Fruit fly (Drosophila melanogaster) whole organism, embryonic: ENCODE measurements around the gene Rbbp5.

Experiments used
- Adf1 ChIP-seq: fragments of 200-800 bp; sonication (Bioruptor generic); IDR thresholded peaks from 2 replicates; pipeline ENCODE4 v1.3.6; 2022; ENCODE audit warnings: missing biosample characterization, missing genetic modification characterization
- Atf6 ChIP-seq: fragments of 200-800 bp; sonication (Bioruptor generic); IDR thresholded peaks from 2 replicates; pipeline ENCODE4 v1.3.6; 2022; ENCODE audit warnings: missing biosample characterization, missing genetic modification characterization
- Bgb ChIP-seq: fragments of 200-800 bp; sonication (Bioruptor generic); IDR thresholded peaks from 2 replicates; pipeline ENCODE4 v1.3.6; 2022; ENCODE audit warnings: missing biosample characterization, missing genetic modification characterization; ENCODE audit not compliant: partially characterized antibody
- CG11695 ChIP-seq: fragments of 200-800 bp; sonication (Bioruptor generic); IDR thresholded peaks from 3 replicates; pipeline ENCODE4 v1.3.6; 2022; ENCODE audit warnings: missing biosample characterization, missing genetic modification characterization
- CG12769 ChIP-seq: fragments of 200-800 bp; sonication (Bioruptor generic); optimal IDR thresholded peaks from 2 replicates; lab custom pipeline; 2019; ENCODE audit warnings: missing biosample characterization, mild to moderate bottlenecking, missing genetic modification characterization, moderate library complexity
- CG13287 ChIP-seq: fragments of 200-800 bp; sonication (Bioruptor generic); IDR thresholded peaks from 2 replicates; pipeline ENCODE4 v1.3.6; 2022; ENCODE audit warnings: missing biosample characterization, missing genetic modification characterization; ENCODE audit not compliant: partially characterized antibody
- CG13894 ChIP-seq: fragments of 200-800 bp; sonication (Bioruptor generic); optimal IDR thresholded peaks from 3 replicates; lab custom pipeline; 2018; ENCODE audit warnings: missing biosample characterization, mild to moderate bottlenecking, missing genetic modification characterization, moderate library complexity
- CG18599 ChIP-seq: fragments of 200-800 bp; sonication (Bioruptor generic); optimal IDR thresholded peaks from 3 replicates; lab custom pipeline; 2017; ENCODE audit warnings: missing biosample characterization, missing genetic modification characterization, mild to moderate bottlenecking, moderate library complexity, missing genetic modification reagents
- CG2678 ChIP-seq: fragments of 200-800 bp; sonication (Bioruptor generic); optimal IDR thresholded peaks from 3 replicates; lab custom pipeline; 2019; ENCODE audit warnings: missing biosample characterization, mild to moderate bottlenecking, missing genetic modification characterization, moderate library complexity
- CG32767 ChIP-seq: fragments of 200-800 bp; sonication (Bioruptor generic); IDR thresholded peaks from 2 replicates; pipeline ENCODE4 v1.3.6; 2022; ENCODE audit warnings: missing biosample characterization, missing genetic modification characterization
- CG34376 ChIP-seq: fragments of 200-800 bp; sonication (Bioruptor generic); optimal IDR thresholded peaks from 2 replicates; lab custom pipeline; 2018; ENCODE audit warnings: missing biosample characterization, mild to moderate bottlenecking, missing genetic modification characterization
- CG5180 ChIP-seq: fragments of 200-800 bp; sonication (Bioruptor generic); optimal IDR thresholded peaks from 3 replicates; lab custom pipeline; 2017; ENCODE audit warnings: missing biosample characterization, missing genetic modification characterization, mild to moderate bottlenecking, moderate library complexity, missing genetic modification reagents
- CG5953 ChIP-seq: fragments of 200-800 bp; sonication (Bioruptor generic); IDR thresholded peaks from 2 replicates; pipeline ENCODE4 v1.3.6; 2022; ENCODE audit warnings: missing biosample characterization, missing genetic modification characterization
- CG7745 ChIP-seq: fragments of 200-800 bp; sonication (Bioruptor generic); optimal IDR thresholded peaks from 2 replicates; lab custom pipeline; 2018; ENCODE audit warnings: missing biosample characterization, mild to moderate bottlenecking, missing genetic modification characterization, moderate library complexity
- CG7963 ChIP-seq: fragments of 200-800 bp; sonication (Bioruptor generic); IDR thresholded peaks from 3 replicates; pipeline ENCODE4 v1.3.6; 2022; ENCODE audit warnings: missing biosample characterization, missing genetic modification characterization; ENCODE audit not compliant: partially characterized antibody
- CG8290 ChIP-seq, 3 experiments: fragments of 200-800 bp; sonication (Bioruptor generic); optimal IDR thresholded peaks; 2 replicates each; lab custom pipeline; 2016 to 2019; ENCODE audit warnings: missing biosample characterization in 3 of 3, missing genetic modification characterization in 3 of 3, mild to moderate bottlenecking in 2 of 3, moderate library complexity in 1 of 3
- Deaf1 ChIP-seq: fragments of 200-800 bp; optimal IDR thresholded peaks from 3 replicates; lab custom pipeline; 2019; ENCODE audit warnings: missing biosample characterization, mild to moderate bottlenecking, missing genetic modification characterization, moderate library complexity
- Dek ChIP-seq: fragments of 200-800 bp; sonication (Bioruptor generic); optimal IDR thresholded peaks from 3 replicates; lab custom pipeline; 2019; ENCODE audit warnings: missing biosample characterization, mild to moderate bottlenecking, missing genetic modification characterization, moderate library complexity
- Dp ChIP-seq: fragments of 200-800 bp; sonication (Bioruptor generic); optimal IDR thresholded peaks from 2 replicates; lab custom pipeline; 2018; ENCODE audit warnings: missing biosample characterization, mild to moderate bottlenecking, missing genetic modification characterization, moderate library complexity
- Dref ChIP-seq: fragments of 200-800 bp; sonication (Bioruptor generic); IDR thresholded peaks from 2 replicates; pipeline ENCODE4 v1.3.6; 2022; ENCODE audit warnings: missing biosample characterization, missing genetic modification characterization
- E2f1 ChIP-seq: fragments of 200-800 bp; sonication (Bioruptor generic); IDR thresholded peaks from 2 replicates; pipeline ENCODE4 v1.3.6; 2022; ENCODE audit warnings: missing biosample characterization, missing genetic modification characterization
- Hand ChIP-seq: fragments of 200-800 bp; sonication (Bioruptor generic); optimal IDR thresholded peaks from 2 replicates; lab custom pipeline; 2017; ENCODE audit warnings: mild to moderate bottlenecking, missing biosample characterization, missing genetic modification reagents, missing genetic modification characterization
- Hr3 ChIP-seq: fragments of 200-800 bp; sonication (Bioruptor generic); optimal IDR thresholded peaks from 3 replicates; lab custom pipeline; 2016; ENCODE audit warnings: missing biosample characterization, missing genetic modification characterization
- Hr51 ChIP-seq, 2 experiments: fragments of 200-800 bp; sonication (Bioruptor generic); optimal IDR thresholded peaks; 2 replicates in 1 of 2; 3 replicates in 1 of 2; lab custom pipeline; 2016 to 2018; ENCODE audit warnings: missing biosample characterization in 2 of 2, missing genetic modification characterization in 2 of 2, mild to moderate bottlenecking in 1 of 2, moderate library complexity in 1 of 2
- Hr78 ChIP-seq, 2 experiments: fragments of 200-800 bp in 1 of 2; fragments of >200 bp in 1 of 2; sonication (Bioruptor generic) in 1 of 2; optimal IDR thresholded peaks; 2 replicates each; lab custom pipeline; 2017 to 2019; ENCODE audit warnings: missing biosample characterization in 2 of 2, missing genetic modification characterization in 2 of 2, mild to moderate bottlenecking in 1 of 2, moderate library complexity in 1 of 2
- Lim3 ChIP-seq: fragments of 200-800 bp; sonication (Bioruptor generic); IDR thresholded peaks from 2 replicates; pipeline ENCODE4 v1.3.6; 2022; ENCODE audit warnings: missing biosample characterization, missing genetic modification characterization
- NC2β ChIP-seq: fragments of 200-800 bp; sonication (Bioruptor generic); optimal IDR thresholded peaks from 2 replicates; lab custom pipeline; 2016; ENCODE audit warnings: missing biosample characterization, missing genetic modification characterization
- Sox100B ChIP-seq: fragments of 200-800 bp; sonication (Bioruptor generic); optimal IDR thresholded peaks from 3 replicates; lab custom pipeline; 2018; ENCODE audit warnings: missing biosample characterization, mild to moderate bottlenecking, missing genetic modification characterization
- Ssrp ChIP-seq: fragments of 200-800 bp; sonication (Bioruptor generic); optimal IDR thresholded peaks from 2 replicates; lab custom pipeline; 2018; ENCODE audit warnings: missing biosample characterization, mild to moderate bottlenecking, missing genetic modification characterization, moderate library complexity
- Xrp1 ChIP-seq: fragments of 200-800 bp; sonication (Bioruptor generic); IDR thresholded peaks from 2 replicates; pipeline ENCODE4 v1.3.6; 2022; ENCODE audit warnings: missing biosample characterization, missing genetic modification characterization
- abd-A ChIP-seq: fragments of 200-800 bp; sonication (Bioruptor generic); optimal IDR thresholded peaks from 3 replicates; lab custom pipeline; 2019; ENCODE audit warnings: missing biosample characterization, mild to moderate bottlenecking, missing genetic modification characterization, moderate library complexity
- al ChIP-seq: fragments of 200-800 bp; sonication (Bioruptor generic); IDR thresholded peaks from 2 replicates; pipeline ENCODE4 v1.3.6; 2022; ENCODE audit warnings: missing biosample characterization, missing genetic modification characterization
- ara ChIP-seq: fragments of 200-800 bp; sonication (Bioruptor generic); IDR thresholded peaks from 2 replicates; pipeline ENCODE4 v1.3.6; 2022; ENCODE audit warnings: missing biosample characterization, missing genetic modification characterization
- bowl ChIP-seq: fragments of 200-800 bp; sonication (Bioruptor generic); IDR thresholded peaks from 2 replicates; pipeline ENCODE4 v1.3.6; 2022; ENCODE audit warnings: missing biosample characterization, missing genetic modification characterization
- cwo ChIP-seq: fragments of 200-800 bp; sonication (Bioruptor generic); optimal IDR thresholded peaks from 3 replicates; lab custom pipeline; 2017; ENCODE audit warnings: missing biosample characterization, missing genetic modification characterization, mild to moderate bottlenecking, moderate library complexity, missing genetic modification reagents
- ems ChIP-seq: fragments of 200-800 bp; sonication (Bioruptor generic); optimal IDR thresholded peaks from 3 replicates; lab custom pipeline; 2016; ENCODE audit warnings: missing biosample characterization, missing genetic modification characterization
- gcm ChIP-seq: fragments of 200-800 bp; sonication (Bioruptor generic); optimal IDR thresholded peaks from 2 replicates; lab custom pipeline; 2019; ENCODE audit warnings: missing biosample characterization, mild to moderate bottlenecking, missing genetic modification characterization, moderate library complexity
- klu ChIP-seq: fragments of 200-800 bp; sonication (Bioruptor generic); IDR thresholded peaks from 2 replicates; pipeline ENCODE4 v1.3.6; 2022; ENCODE audit warnings: missing biosample characterization, missing genetic modification characterization
- lab ChIP-seq: fragments of 200-800 bp; sonication (Bioruptor generic); optimal IDR thresholded peaks from 3 replicates; lab custom pipeline; 2017; ENCODE audit warnings: missing biosample characterization, missing genetic modification characterization, mild to moderate bottlenecking, moderate library complexity, missing genetic modification reagents
- lov ChIP-seq, 2 experiments: fragments of 200-800 bp in 1 of 2; fragments of >200 bp in 1 of 2; sonication (Bioruptor generic) in 1 of 2; IDR thresholded peaks in 1 of 2; optimal IDR thresholded peaks in 1 of 2; 2 replicates in 1 of 2; 3 replicates in 1 of 2; pipeline versions ENCODE4 v1.3.6 to Lab custom; 2017 to 2022; ENCODE audit warnings: missing biosample characterization in 1 of 2, missing genetic modification characterization in 1 of 2
- mirr ChIP-seq: fragments of 200-800 bp; sonication (Bioruptor generic); optimal IDR thresholded peaks from 3 replicates; lab custom pipeline; 2018; ENCODE audit warnings: missing biosample characterization, mild to moderate bottlenecking, missing genetic modification characterization
- pita ChIP-seq: fragments of 200-800 bp; sonication (Bioruptor generic); optimal IDR thresholded peaks from 2 replicates; lab custom pipeline; 2017; ENCODE audit warnings: missing biosample characterization, mild to moderate bottlenecking, missing genetic modification characterization
- ranshi ChIP-seq: fragments of 200-800 bp; sonication (Bioruptor generic); IDR thresholded peaks from 2 replicates; pipeline ENCODE4 v1.3.6; 2022; ENCODE audit warnings: missing biosample characterization, missing genetic modification characterization
- sens ChIP-seq: fragments of 200-800 bp; sonication (Bioruptor generic); peaks from one replicate; lab custom pipeline; 2016; ENCODE audit warnings: missing biosample characterization, missing genetic modification characterization
- shn ChIP-seq: fragments of 200-800 bp; sonication (Bioruptor generic); optimal IDR thresholded peaks from 3 replicates; lab custom pipeline; 2016; ENCODE audit warnings: missing biosample characterization, missing genetic modification characterization
- sisA ChIP-seq: fragments of 200-800 bp; sonication (Bioruptor generic); IDR thresholded peaks from 2 replicates; pipeline ENCODE4 v1.3.6; 2022; ENCODE audit warnings: missing biosample characterization, missing genetic modification characterization
- slou ChIP-seq: fragments of 200-800 bp; sonication (Bioruptor generic); optimal IDR thresholded peaks from 3 replicates; lab custom pipeline; 2016; ENCODE audit warnings: missing biosample characterization, missing genetic modification characterization
- tap ChIP-seq: fragments of 200-800 bp; optimal IDR thresholded peaks from 3 replicates; lab custom pipeline; 2019; ENCODE audit warnings: missing biosample characterization, mild to moderate bottlenecking, missing genetic modification characterization, moderate library complexity
- vvl ChIP-seq: fragments of 200-800 bp; sonication (Bioruptor generic); IDR thresholded peaks from 2 replicates; pipeline ENCODE4 v1.3.6; 2022; ENCODE audit warnings: missing biosample characterization, missing genetic modification characterization

The Rbbp5 gene

DNA sequence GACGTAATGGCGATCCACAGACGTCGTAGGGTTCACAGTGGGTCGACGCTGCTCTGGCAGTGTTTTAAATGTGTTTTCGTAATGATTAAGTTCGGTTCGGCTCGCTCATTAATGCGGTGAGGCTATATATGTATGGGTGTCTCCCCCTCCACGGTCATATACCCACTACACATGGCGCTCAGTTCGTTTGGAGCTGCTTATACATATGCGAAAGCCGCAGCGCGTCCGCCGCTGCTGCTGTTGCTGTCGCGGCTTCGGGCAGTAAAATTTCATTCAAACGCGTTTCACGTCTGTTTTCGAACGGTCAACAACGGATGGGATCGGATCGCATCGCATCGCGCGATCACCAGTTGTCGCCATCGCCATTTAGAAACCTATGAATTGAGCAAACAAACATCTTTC lies 38.2 kb upstream of the Rbbp5 start:
- TF ChIP-seq Hand (GFP tag; lab: Kevin White, UChicago), result no peak
- TF ChIP-seq CG7745 (tag; lab: Kevin White, UChicago), result no peak
- TF ChIP-seq vvl (GFP tag; lab: Robert Waterston, UW), result peak; percentile 74
- no peak for TF ChIP-seq gcm (GFP tag; lab: Kevin White, UChicago)
- TF ChIP-seq CG18599 (GFP tag; lab: Kevin White, UChicago), result no peak
- no peak for TF ChIP-seq Ssrp (tag; lab: Kevin White, UChicago)
- no peak for TF ChIP-seq CG32767
- no peak for TF ChIP-seq tap (tag; lab: Kevin White, UChicago)
- TF ChIP-seq Atf6 (GFP tag; lab: Robert Waterston, UW), result 0 out of 2 replicates have a peak, but pooled peaks have one; percentile 18
- no peak for TF ChIP-seq CG5953
- peak; percentile 4 for TF ChIP-seq CG2678
- no peak for TF ChIP-seq E2f1 (GFP tag; lab: Robert Waterston, UW)
- no peak for TF ChIP-seq CG11695 (GFP tag; lab: Robert Waterston, UW)
- peak; percentile 38 for TF ChIP-seq lab (GFP tag; lab: Kevin White, UChicago)
- 0 out of 2 replicates have a peak, but pooled peaks have one; percentile 14 for TF ChIP-seq ranshi (GFP tag; lab: Robert Waterston, UW)
- TF ChIP-seq cwo (GFP tag; lab: Kevin White, UChicago), result peak; percentile 16
- TF ChIP-seq CG13287 (GFP tag; lab: Robert Waterston, UW), result peak; percentile 26; the same call in 1 of the 2 replicates
- TF ChIP-seq CG7963 (GFP tag; lab: Robert Waterston, UW), result no peak
- peak; percentile 75 for TF ChIP-seq abd-A (tag; lab: Kevin White, UChicago)
- TF ChIP-seq Hr78 (GFP tag; optimal IDR thresholded peaks at IDR 0.05; lab: Kevin White, UChicago), result peak in 1 of 2 experiments; percentile 83
- no peak for TF ChIP-seq bowl (GFP tag; lab: Robert Waterston, UW)
- no peak for TF ChIP-seq sisA (GFP tag; lab: Robert Waterston, UW)
- no peak for TF ChIP-seq NC2β (GFP tag; lab: Kevin White, UChicago)
- no peak for TF ChIP-seq ems (GFP tag; lab: Kevin White, UChicago)
- TF ChIP-seq sens (GFP tag; lab: Kevin White, UChicago), result peak; percentile 65
- TF ChIP-seq shn (GFP tag; lab: Kevin White, UChicago), result no peak
- peak; percentile 45 for TF ChIP-seq CG13894
- peak; percentile 24 for TF ChIP-seq mirr
- no peak for TF ChIP-seq al (GFP tag; lab: Robert Waterston, UW)
- TF ChIP-seq CG8290 (GFP tag; optimal IDR thresholded peaks at IDR 0.05; lab: Kevin White, UChicago), result no peak
- peak in 1 of 2 experiments; percentile 34 for TF ChIP-seq CG8290 (tag; optimal IDR thresholded peaks at IDR 0.05; lab: Kevin White, UChicago)
- TF ChIP-seq Hr3, result no peak
- no peak for TF ChIP-seq Hr51 (GFP tag; optimal IDR thresholded peaks at IDR 0.05; lab: Kevin White, UChicago)
- no peak for TF ChIP-seq Bgb (GFP tag; lab: Robert Waterston, UW)
- no peak for TF ChIP-seq lov (optimal IDR thresholded peaks at IDR 0.05; lab: Kevin White, UChicago)
- TF ChIP-seq lov (GFP tag; IDR thresholded peaks at IDR 0.05; lab: Robert Waterston, UW), result no peak
- TF ChIP-seq CG5180 (GFP tag; lab: Kevin White, UChicago), result peak; percentile 89
- peak; percentile 31 for TF ChIP-seq CG34376 (GFP tag; lab: Kevin White, UChicago)
- TF ChIP-seq Dp, result no peak
- TF ChIP-seq Sox100B, result no peak
- no peak for TF ChIP-seq Lim3 (GFP tag; lab: Robert Waterston, UW)
- TF ChIP-seq pita (GFP tag; lab: Kevin White, UChicago), result no peak
- TF ChIP-seq Dref (GFP tag; lab: Robert Waterston, UW), result 0 out of 2 replicates have a peak, but pooled peaks have one; percentile 15
- no peak for TF ChIP-seq klu
- peak; percentile 13 for TF ChIP-seq Dek (tag; lab: Kevin White, UChicago)
- no peak for TF ChIP-seq ara
- TF ChIP-seq Xrp1 (GFP tag; lab: Robert Waterston, UW), result no peak
- peak; percentile 81 for TF ChIP-seq CG12769
- peak; percentile 84 for TF ChIP-seq Adf1 (GFP tag; lab: Robert Waterston, UW)
- TF ChIP-seq Deaf1 (tag; lab: Kevin White, UChicago), result peak; percentile 41
- TF ChIP-seq slou, result no peak
